Worm (Caenorhabditis elegans): ENCODE results near the gene Y6G8.5.

DNA sequence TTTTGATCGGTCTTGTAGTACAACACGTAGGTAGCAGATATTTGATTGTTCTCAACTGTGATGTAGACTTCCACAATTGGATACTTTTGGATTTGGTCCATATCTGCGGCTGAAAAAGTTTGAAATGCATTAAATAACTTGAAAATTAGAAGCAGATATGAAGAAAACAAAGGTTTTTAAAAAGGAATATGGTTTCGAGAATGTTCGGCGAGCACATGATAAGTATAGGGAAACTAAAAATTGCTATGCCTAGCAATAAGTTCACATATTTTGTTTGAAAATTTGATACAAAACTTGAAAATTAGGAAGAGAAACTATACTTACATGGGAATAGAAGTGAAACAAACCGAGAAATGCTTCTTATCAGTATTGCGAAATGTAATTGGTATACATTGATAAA is at the start of gene Y6G8.5:
- TF ChIP-seq flt-1 (GFP tag; IDR thresholded peaks at IDR 0.05) (no peak), ztf-29 (GFP tag; IDR thresholded peaks at IDR 0.05) (no peak)

Measured in whole organism, midembryonic.